Fruit fly (Drosophila melanogaster) whole organism, pupa: ENCODE data around the gene CG1628.

Experiments
- CG10348 ChIP-seq: fragments of 200-800 bp; sonication (Bioruptor generic); IDR thresholded peaks from 2 replicates; pipeline ENCODE4 v1.3.6; 2022; ENCODE audit warnings: missing biosample characterization, missing genetic modification characterization
- CG12605 ChIP-seq: fragments of 200-800 bp; sonication (Bioruptor generic); IDR thresholded peaks from 2 replicates; pipeline ENCODE4 v1.3.6; 2022; ENCODE audit warnings: missing biosample characterization, missing genetic modification characterization
- CG13204 ChIP-seq: fragments of 200-800 bp; sonication (Bioruptor generic); optimal IDR thresholded peaks from 2 replicates; lab custom pipeline; 2018; ENCODE audit warnings: missing biosample characterization, mild to moderate bottlenecking, missing genetic modification characterization, moderate library complexity
- CG14655 ChIP-seq: fragments of 200-800 bp; sonication (Bioruptor generic); optimal IDR thresholded peaks from 3 replicates; lab custom pipeline; 2017; ENCODE audit warnings: mild to moderate bottlenecking, missing biosample characterization, missing genetic modification reagents, missing genetic modification characterization
- CG15710 ChIP-seq: fragments of 200-800 bp; sonication (Bioruptor generic); optimal IDR thresholded peaks from 2 replicates; lab custom pipeline; 2018; ENCODE audit warnings: missing biosample characterization, mild to moderate bottlenecking, missing genetic modification characterization, moderate library complexity
- CG17806 ChIP-seq: fragments of 200-800 bp; sonication (Bioruptor generic); optimal IDR thresholded peaks from 2 replicates; lab custom pipeline; 2018; ENCODE audit warnings: missing biosample characterization, mild to moderate bottlenecking, missing genetic modification characterization, moderate library complexity
- CG32121 ChIP-seq: fragments of 200-800 bp; sonication (Bioruptor generic); IDR thresholded peaks from 2 replicates; pipeline ENCODE4 v1.3.6; 2022; ENCODE audit warnings: missing biosample characterization, missing genetic modification characterization
- CG34367 ChIP-seq: fragments of 200-800 bp; sonication (Bioruptor generic); optimal IDR thresholded peaks from 2 replicates; lab custom pipeline; 2018; ENCODE audit warnings: missing biosample characterization, mild to moderate bottlenecking, missing genetic modification characterization
- CG4496 ChIP-seq: fragments of 200-800 bp; sonication (Bioruptor generic); IDR thresholded peaks from 3 replicates; pipeline ENCODE4 v1.3.6; 2022; ENCODE audit warnings: missing biosample characterization, missing genetic modification characterization
- CG8159 ChIP-seq: fragments of 200-800 bp; sonication (Bioruptor generic); optimal IDR thresholded peaks from 3 replicates; lab custom pipeline; 2018; ENCODE audit warnings: missing biosample characterization, mild to moderate bottlenecking, missing genetic modification characterization, moderate library complexity
- CG8301 ChIP-seq: fragments of 200-800 bp; sonication (Bioruptor generic); optimal IDR thresholded peaks from 2 replicates; lab custom pipeline; 2018; ENCODE audit warnings: missing biosample characterization, mild to moderate bottlenecking, missing genetic modification characterization
- CG9948 ChIP-seq: fragments of 200-800 bp; sonication (Bioruptor generic); optimal IDR thresholded peaks from 2 replicates; lab custom pipeline; 2018; ENCODE audit warnings: missing biosample characterization, mild to moderate bottlenecking, missing genetic modification characterization, moderate library complexity
- D1 ChIP-seq: fragments of 200-800 bp; sonication (Bioruptor generic); optimal IDR thresholded peaks from 2 replicates; lab custom pipeline; 2018; ENCODE audit warnings: missing biosample characterization, mild to moderate bottlenecking, missing genetic modification characterization, moderate library complexity
- EcR ChIP-seq: fragments of 200-800 bp; sonication (Bioruptor generic); optimal IDR thresholded peaks from 3 replicates; lab custom pipeline; 2019; ENCODE audit warnings: missing biosample characterization, missing genetic modification characterization, mild to moderate bottlenecking, moderate library complexity, missing genetic modification reagents
- Ets98B ChIP-seq: fragments of 200-800 bp; sonication (Bioruptor generic); IDR thresholded peaks from 2 replicates; pipeline ENCODE4 v1.3.6; 2022; ENCODE audit warnings: missing biosample characterization, missing genetic modification characterization
- Pif1A ChIP-seq: fragments of 200-800 bp; sonication (Bioruptor generic); optimal IDR thresholded peaks from 3 replicates; lab custom pipeline; 2016; ENCODE audit warnings: missing biosample characterization, missing genetic modification characterization
- Pif1B ChIP-seq: fragments of 200-800 bp; sonication (Bioruptor generic); optimal IDR thresholded peaks from 3 replicates; lab custom pipeline; 2016; ENCODE audit warnings: missing biosample characterization, missing genetic modification characterization
- Snoo ChIP-seq: fragments of 200-800 bp; sonication (Bioruptor generic); optimal IDR thresholded peaks from 3 replicates; lab custom pipeline; 2017; ENCODE audit warnings: missing biosample characterization, mild to moderate bottlenecking, missing genetic modification characterization, inconsistent platforms
- fd96Ca ChIP-seq: fragments of 200-800 bp; sonication (Bioruptor generic); IDR thresholded peaks from 3 replicates; pipeline ENCODE4 v1.3.6; 2022; ENCODE audit warnings: missing biosample characterization, missing genetic modification characterization
- gl ChIP-seq: fragments of 200-800 bp; sonication (Bioruptor generic); optimal IDR thresholded peaks from 2 replicates; lab custom pipeline; 2018; ENCODE audit warnings: missing biosample characterization, mild to moderate bottlenecking, missing genetic modification characterization
- rn ChIP-seq: fragments of 200-800 bp; sonication (Bioruptor generic); IDR thresholded peaks from 2 replicates; pipeline ENCODE4 v1.3.6; 2022; ENCODE audit warnings: missing biosample characterization, missing genetic modification characterization

The CG1628 gene

dm6 chrX:10584461-10584860 lies 18.1 kb downstream of the CG1628 start:
- peak; percentile 90 for TF ChIP-seq Snoo (tag; lab: Kevin White, UChicago)
- TF ChIP-seq CG14655, result peak; percentile 70
- peak; percentile 94 for TF ChIP-seq Pif1B (GFP tag; lab: Kevin White, UChicago)
- peak; percentile 99 for TF ChIP-seq EcR (GFP tag; lab: Kevin White, UChicago)
- peak; percentile 68 for TF ChIP-seq CG13204 (GFP tag; lab: Kevin White, UChicago)
- TF ChIP-seq CG32121, result peak; percentile 25; the same call in 1 of the 2 replicates
- TF ChIP-seq rn (GFP tag; lab: Robert Waterston, UW), result peak; percentile 74
- no peak for TF ChIP-seq CG10348 (GFP tag; lab: Robert Waterston, UW)
- TF ChIP-seq CG4496 (GFP tag; lab: Robert Waterston, UW), result peak; percentile 88
- peak; percentile 74 for TF ChIP-seq CG12605 (GFP tag; lab: Robert Waterston, UW)
- TF ChIP-seq gl, result peak; percentile 74
- peak; percentile 94 for TF ChIP-seq CG8159 (tag; lab: Kevin White, UChicago)
- peak; percentile 93 for TF ChIP-seq CG9948
- peak; percentile 95 for TF ChIP-seq CG34367 (tag; lab: Kevin White, UChicago)
- TF ChIP-seq Ets98B (GFP tag; lab: Robert Waterston, UW), result peak; percentile 62
- TF ChIP-seq CG8301, result peak; percentile 68
- TF ChIP-seq CG15710 (tag; lab: Kevin White, UChicago), result peak; percentile 94
- peak; percentile 79 for TF ChIP-seq fd96Ca (GFP tag; lab: Robert Waterston, UW)
- TF ChIP-seq Pif1A (GFP tag; lab: Kevin White, UChicago), result peak; percentile 94
- TF ChIP-seq CG17806 (tag; lab: Kevin White, UChicago), result peak; percentile 95
- peak; percentile 66 for TF ChIP-seq D1 (tag; lab: Kevin White, UChicago)

- no peak for TF ChIP-seq Pif1B (GFP tag; lab: Kevin White, UChicago)
- no peak for TF ChIP-seq CG8301
- TF ChIP-seq CG34367 (tag; lab: Kevin White, UChicago), result peak; percentile 3
- no peak for TF ChIP-seq Pif1A (GFP tag; lab: Kevin White, UChicago)
These were observed 20.4 kb downstream of the CG1628 start for dm6 chrX:10582064-10582463.

dm6 chrX:10581476-10581875 lies 21.0 kb downstream of the CG1628 start:
- peak; percentile 73 for TF ChIP-seq Pif1A (GFP tag; lab: Kevin White, UChicago)
- TF ChIP-seq CG8301, result peak; percentile 17
- peak; percentile 49 for TF ChIP-seq CG9948
- peak; percentile 69 for TF ChIP-seq fd96Ca (GFP tag; lab: Robert Waterston, UW)
- TF ChIP-seq CG34367 (tag; lab: Kevin White, UChicago), result peak; percentile 24
- 0 out of 2 replicates have a peak, but pooled peaks have one; percentile 21 for TF ChIP-seq CG12605 (GFP tag; lab: Robert Waterston, UW)
- peak; percentile 31 for TF ChIP-seq CG17806 (tag; lab: Kevin White, UChicago)
- no peak for TF ChIP-seq CG4496 (GFP tag; lab: Robert Waterston, UW)
- TF ChIP-seq Pif1B (GFP tag; lab: Kevin White, UChicago), result peak; percentile 71
- TF ChIP-seq rn (GFP tag; lab: Robert Waterston, UW), result no peak; the same call in 1 of the 2 replicates
- peak; percentile 52 for TF ChIP-seq CG15710 (tag; lab: Kevin White, UChicago)
- peak; percentile 64 for TF ChIP-seq CG8159 (tag; lab: Kevin White, UChicago)
- TF ChIP-seq CG32121, result 0 out of 2 replicates have a peak, but pooled peaks have one; percentile 17
- no peak for TF ChIP-seq CG10348 (GFP tag; lab: Robert Waterston, UW)
- TF ChIP-seq D1 (tag; lab: Kevin White, UChicago), result no peak
- TF ChIP-seq EcR (GFP tag; lab: Kevin White, UChicago), result no peak
- no peak for TF ChIP-seq gl
- TF ChIP-seq Ets98B (GFP tag; lab: Robert Waterston, UW), result no peak
- TF ChIP-seq CG14655, result peak; percentile 53
- no peak for TF ChIP-seq CG13204 (GFP tag; lab: Kevin White, UChicago)
- TF ChIP-seq Snoo (tag; lab: Kevin White, UChicago), result no peak

dm6 chrX:10580459-10581103 lies 21.9 kb downstream of the CG1628 start:
- peak; percentile 49 for TF ChIP-seq CG15710 (tag; lab: Kevin White, UChicago)
- TF ChIP-seq CG12605 (GFP tag; lab: Robert Waterston, UW), result no peak
- peak; percentile 30 for TF ChIP-seq CG17806 (tag; lab: Kevin White, UChicago)
- peak; percentile 17 for TF ChIP-seq CG13204 (GFP tag; lab: Kevin White, UChicago)
- peak; percentile 7 for TF ChIP-seq gl
- peak; percentile 41 for TF ChIP-seq CG9948
- TF ChIP-seq fd96Ca (GFP tag; lab: Robert Waterston, UW), result no peak
- TF ChIP-seq CG8159 (tag; lab: Kevin White, UChicago), result peak; percentile 64
- TF ChIP-seq EcR (GFP tag; lab: Kevin White, UChicago), result peak; percentile 43
- TF ChIP-seq CG32121, result no peak
- TF ChIP-seq CG34367 (tag; lab: Kevin White, UChicago), result peak; percentile 5
- peak; percentile 41 for TF ChIP-seq CG14655
- TF ChIP-seq Pif1A (GFP tag; lab: Kevin White, UChicago), result peak; percentile 52
- peak; percentile 17 for TF ChIP-seq CG8301
- TF ChIP-seq, all 21 proteins: peak for 11

- TF ChIP-seq CG8159 (tag; lab: Kevin White, UChicago) (no peak), rn (GFP tag; lab: Robert Waterston, UW) (no peak), CG34367 (tag; lab: Kevin White, UChicago) (no peak), fd96Ca (GFP tag; lab: Robert Waterston, UW) (no peak), CG9948 (no peak), Pif1B (GFP tag; lab: Kevin White, UChicago) (no peak), Snoo (tag; lab: Kevin White, UChicago) (no peak)
These were observed 22.9 kb downstream of the CG1628 start for dm6 chrX:10579569-10579968.
